Fruit fly (Drosophila melanogaster): ENCODE results near the gene mys.

DNA sequence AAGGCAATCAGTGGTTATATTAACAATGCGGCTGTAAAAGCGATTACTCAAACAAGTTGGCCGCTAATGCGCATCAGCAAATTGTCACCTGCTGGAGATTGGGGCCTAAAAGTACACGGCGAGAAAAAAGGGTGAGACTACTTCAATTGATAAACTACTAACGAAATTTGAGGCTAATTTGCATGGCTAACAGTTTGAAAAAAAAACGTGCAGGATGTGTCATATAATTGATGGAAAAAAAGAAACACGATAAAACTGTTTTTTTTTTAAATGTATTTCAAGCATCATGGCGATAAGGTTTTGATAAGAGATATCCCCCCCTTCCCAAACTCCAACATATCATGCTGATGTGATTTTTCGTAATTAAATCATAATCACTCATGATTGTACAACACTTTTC, 51.3 kb downstream of the mys start:
- TF ChIP-seq ac (GFP tag; optimal IDR thresholded peaks at IDR 0.05) (no peak), CG14014 (GFP tag; IDR thresholded peaks at IDR 0.05) (peak; percentile 46; the same call in 1 of the 2 replicates), Asciz (GFP tag; optimal IDR thresholded peaks at IDR 0.05) (no peak), NfI (GFP tag; optimal IDR thresholded peaks at IDR 0.05) (peak; percentile 39), CG3065 (GFP tag; optimal IDR thresholded peaks at IDR 0.05) (no peak), Dfd (GFP tag; optimal IDR thresholded peaks at IDR 0.05) (no peak), CG10147 (GFP tag; optimal IDR thresholded peaks at IDR 0.05) (no peak), ERR (GFP tag; optimal IDR thresholded peaks at IDR 0.05) (no peak), NFAT (GFP tag; IDR thresholded peaks at IDR 0.05) (0 out of 2 replicates have a peak, but pooled peaks have one; percentile 3), psq (GFP tag; optimal IDR thresholded peaks at IDR 0.05) (no peak), NK7.1 (GFP tag; optimal IDR thresholded peaks at IDR 0.05) (peak; percentile 11), D19B (GFP tag; optimal IDR thresholded peaks at IDR 0.05) (peak; percentile 37), HLHmδ (GFP tag; optimal IDR thresholded peaks at IDR 0.05) (no peak), dpn (GFP tag; optimal IDR thresholded peaks at IDR 0.05) (peak; percentile 7 to 52)
